Worm (Caenorhabditis elegans) whole organism, late embryonic: ENCODE measurements around the gene K09E2.3.

Experiments
- C08G9.2 ChIP-seq: sonication (generic microtip); optimal IDR thresholded peaks from 2 replicates; lab custom pipeline; 2016; ENCODE audit warnings: mild to moderate bottlenecking, missing genetic modification characterization, moderate library complexity, missing compliant biosample characterization
- C38D4.7 ChIP-seq: fragments of 200-800 bp; sonication (Bioruptor generic); optimal IDR thresholded peaks from 2 replicates; lab custom pipeline; 2018; ENCODE audit warnings: mild to moderate bottlenecking, missing genetic modification characterization, moderate library complexity, missing compliant biosample characterization
- T23F11.4 ChIP-seq: fragments of 200-800 bp; sonication (Bioruptor generic); optimal IDR thresholded peaks from 2 replicates; lab custom pipeline; 2018; ENCODE audit warnings: mild to moderate bottlenecking, missing genetic modification characterization, missing compliant biosample characterization
- ama-1 ChIP-seq: fragments of 150-350 bp; optimal IDR thresholded peaks from 2 replicates; lab custom pipeline; 2014
- ceh-14 ChIP-seq: sonication (generic microtip); optimal IDR thresholded peaks from 2 replicates; lab custom pipeline; 2016; ENCODE audit warnings: missing genotype, missing genetic modification characterization, missing compliant biosample characterization
- ceh-18 ChIP-seq: sonication (generic microtip); optimal IDR thresholded peaks from 2 replicates; lab custom pipeline; 2016; ENCODE audit warnings: missing genetic modification characterization, missing compliant biosample characterization
- ceh-19 ChIP-seq: fragments of 200-800 bp; sonication (Bioruptor generic); optimal IDR thresholded peaks from 2 replicates; lab custom pipeline; 2018; ENCODE audit warnings: mild to moderate bottlenecking, missing genetic modification characterization, missing compliant biosample characterization
- ceh-2 ChIP-seq: sonication (generic microtip); optimal IDR thresholded peaks from 2 replicates; lab custom pipeline; 2016; ENCODE audit warnings: missing genotype, missing genetic modification characterization, missing compliant biosample characterization
- ceh-22 ChIP-seq: sonication (generic microtip); optimal IDR thresholded peaks from 2 replicates; lab custom pipeline; 2017; ENCODE audit warnings: missing biosample characterization, missing genetic modification characterization
- ceh-45 ChIP-seq: fragments of 200-800 bp; sonication (Bioruptor generic); IDR thresholded peaks from 2 replicates; pipeline ENCODE4 v1.3.6; 2022; ENCODE audit warnings: missing genetic modification reagents, missing genetic modification characterization, missing compliant biosample characterization
- ceh-48 ChIP-seq: sonication (generic microtip); optimal IDR thresholded peaks from 2 replicates; lab custom pipeline; 2016; ENCODE audit warnings: missing genetic modification characterization, inconsistent platforms, missing compliant biosample characterization
- dve-1 ChIP-seq: sonication (generic microtip); optimal IDR thresholded peaks from 2 replicates; lab custom pipeline; 2017; ENCODE audit warnings: antibody characterized with exemption, mild to moderate bottlenecking, missing genetic modification characterization, missing compliant biosample characterization
- elt-2 ChIP-seq: sonication (generic microtip); optimal IDR thresholded peaks from 2 replicates; lab custom pipeline; 2016; ENCODE audit warnings: missing genetic modification reagents, missing genetic modification characterization, missing compliant biosample characterization
- elt-4 ChIP-seq: sonication (generic microtip); optimal IDR thresholded peaks from 2 replicates; lab custom pipeline; 2016; ENCODE audit warnings: missing genetic modification characterization, missing compliant biosample characterization
- ets-4 ChIP-seq: sonication (generic microtip); optimal IDR thresholded peaks from 2 replicates; lab custom pipeline; 2016; ENCODE audit warnings: missing genetic modification characterization, missing compliant biosample characterization
- eyg-1 ChIP-seq: sonication (generic microtip); optimal IDR thresholded peaks from 2 replicates; lab custom pipeline; 2016; ENCODE audit warnings: missing genotype, missing genetic modification characterization, missing compliant biosample characterization
- fax-1 ChIP-seq: sonication (generic microtip); optimal IDR thresholded peaks from 2 replicates; lab custom pipeline; 2016; ENCODE audit warnings: missing genotype, missing genetic modification characterization, missing compliant biosample characterization
- fkh-10 ChIP-seq: fragments of 150-350 bp; optimal IDR thresholded peaks from 2 replicates; lab custom pipeline; 2014; ENCODE audit warnings: missing biosample characterization, missing genetic modification reagents, missing genetic modification characterization
- fkh-6 ChIP-seq: sonication (generic microtip); optimal IDR thresholded peaks from 2 replicates; lab custom pipeline; 2016; ENCODE audit warnings: missing genetic modification characterization, missing compliant biosample characterization
- gmeb-2 ChIP-seq: sonication (generic microtip); optimal IDR thresholded peaks from 2 replicates; lab custom pipeline; 2016; ENCODE audit warnings: missing genetic modification characterization, inconsistent platforms, missing compliant biosample characterization
- hlh-13 ChIP-seq: fragments of 200-800 bp; sonication (Bioruptor generic); optimal IDR thresholded peaks from 2 replicates; lab custom pipeline; 2018; ENCODE audit warnings: mild to moderate bottlenecking, missing genetic modification characterization, missing compliant biosample characterization
- hlh-15 ChIP-seq: sonication (generic microtip); optimal IDR thresholded peaks from 2 replicates; lab custom pipeline; 2016; ENCODE audit warnings: missing genetic modification characterization, missing compliant biosample characterization
- hlh-30 ChIP-seq: sonication (generic microtip); optimal IDR thresholded peaks from 2 replicates; lab custom pipeline; 2017; ENCODE audit warnings: antibody characterized with exemption, missing genetic modification characterization, missing compliant biosample characterization; ENCODE audit not compliant: insufficient read depth
- hlh-6 ChIP-seq: sonication (generic microtip); optimal IDR thresholded peaks from 2 replicates; lab custom pipeline; 2016; ENCODE audit warnings: missing genotype, missing genetic modification characterization, missing compliant biosample characterization
- hlh-8 ChIP-seq: sonication (generic microtip); optimal IDR thresholded peaks from 2 replicates; lab custom pipeline; 2016; ENCODE audit warnings: missing genotype, missing genetic modification characterization, missing compliant biosample characterization
- lim-6 ChIP-seq: sonication (generic microtip); optimal IDR thresholded peaks from 2 replicates; lab custom pipeline; 2016; ENCODE audit warnings: missing genetic modification characterization, missing compliant biosample characterization
- madf-2 ChIP-seq: sonication (generic microtip); optimal IDR thresholded peaks from 2 replicates; lab custom pipeline; 2017; ENCODE audit warnings: missing genetic modification characterization, missing compliant biosample characterization
- mec-3 ChIP-seq: sonication (generic microtip); optimal IDR thresholded peaks from 2 replicates; lab custom pipeline; 2016; ENCODE audit warnings: borderline replicate concordance, missing genetic modification characterization, missing compliant biosample characterization
- nhr-11 ChIP-seq: fragments of 150-350 bp; optimal IDR thresholded peaks from 2 replicates; lab custom pipeline; 2014; ENCODE audit warnings: missing biosample characterization, missing genetic modification characterization
- nhr-232 ChIP-seq: sonication (generic microtip); optimal IDR thresholded peaks from 2 replicates; lab custom pipeline; 2016; ENCODE audit warnings: missing genetic modification characterization, missing compliant biosample characterization
- npax-4 ChIP-seq: sonication (generic microtip); optimal IDR thresholded peaks from 2 replicates; lab custom pipeline; 2016; ENCODE audit warnings: missing genetic modification characterization, missing compliant biosample characterization
- pag-3 ChIP-seq: sonication (generic microtip); optimal IDR thresholded peaks from 2 replicates; lab custom pipeline; 2016; ENCODE audit warnings: missing compliant biosample characterization, missing genetic modification characterization, borderline replicate concordance
- pat-9 ChIP-seq: fragments of 200-800 bp; sonication (Bioruptor generic); optimal IDR thresholded peaks from 2 replicates; lab custom pipeline; 2018; ENCODE audit warnings: mild to moderate bottlenecking, missing genetic modification characterization, moderate library complexity, missing compliant biosample characterization
- pax-1 ChIP-seq: fragments of 150-350 bp; optimal IDR thresholded peaks from 2 replicates; lab custom pipeline; 2014; ENCODE audit warnings: missing biosample characterization, missing genetic modification characterization
- pha-4 ChIP-seq: fragments of 150-350 bp; optimal IDR thresholded peaks from 2 replicates; lab custom pipeline; 2018; ENCODE audit warnings: missing biosample characterization, missing genetic modification reagents, missing genetic modification characterization
- pros-1 ChIP-seq: fragments of 150-350 bp; optimal IDR thresholded peaks from 2 replicates; lab custom pipeline; 2014; ENCODE audit warnings: missing biosample characterization, missing genetic modification reagents, missing genetic modification characterization
- ref-2 ChIP-seq: sonication (generic microtip); optimal IDR thresholded peaks from 2 replicates; lab custom pipeline; 2016; ENCODE audit warnings: missing genetic modification characterization, missing compliant biosample characterization
- sox-2 ChIP-seq: fragments of 200-800 bp; sonication (Bioruptor generic); IDR thresholded peaks from 2 replicates; pipeline ENCODE4 v1.3.6; 2022; ENCODE audit warnings: missing genetic modification reagents, missing genetic modification characterization, missing compliant biosample characterization
- sox-4 ChIP-seq: sonication (generic microtip); optimal IDR thresholded peaks from 2 replicates; lab custom pipeline; 2017; ENCODE audit warnings: mild to moderate bottlenecking, missing genetic modification characterization, inconsistent platforms, missing compliant biosample characterization
- syd-9 ChIP-seq: sonication (generic microtip); optimal IDR thresholded peaks from 2 replicates; lab custom pipeline; 2016; ENCODE audit warnings: mild to moderate bottlenecking, missing genetic modification characterization, moderate library complexity, missing compliant biosample characterization
- tbx-2 ChIP-seq: sonication (generic microtip); optimal IDR thresholded peaks from 2 replicates; lab custom pipeline; 2016; ENCODE audit warnings: missing genetic modification characterization, missing compliant biosample characterization
- tbx-7 ChIP-seq: sonication (generic microtip); optimal IDR thresholded peaks from 2 replicates; lab custom pipeline; 2016; ENCODE audit warnings: missing genotype, missing genetic modification characterization, missing compliant biosample characterization
- unc-3 ChIP-seq, 2 experiments: fragments of 200-800 bp in 1 of 2; sonication (Bioruptor generic) in 1 of 2; sonication (generic microtip) in 1 of 2; conservative IDR thresholded peaks in 1 of 2; optimal IDR thresholded peaks in 1 of 2; 2 replicates each; pipeline versions ENCODE4 v1.3.6 to Lab custom; 2016 to 2022; ENCODE audit warnings: missing compliant biosample characterization in 2 of 2, missing genetic modification characterization in 2 of 2, missing genetic modification reagents in 1 of 2
- unc-42 ChIP-seq: sonication (generic microtip); optimal IDR thresholded peaks from 2 replicates; lab custom pipeline; 2016; ENCODE audit warnings: missing genotype, missing genetic modification characterization, missing compliant biosample characterization
- unc-55 ChIP-seq: sonication (generic microtip); optimal IDR thresholded peaks from 2 replicates; lab custom pipeline; 2017; ENCODE audit warnings: missing biosample characterization, missing genetic modification reagents, missing genetic modification characterization
- zip-5 ChIP-seq: sonication (generic microtip); optimal IDR thresholded peaks from 2 replicates; lab custom pipeline; 2016; ENCODE audit warnings: missing genetic modification characterization, missing compliant biosample characterization

Gene K09E2.3

DNA sequence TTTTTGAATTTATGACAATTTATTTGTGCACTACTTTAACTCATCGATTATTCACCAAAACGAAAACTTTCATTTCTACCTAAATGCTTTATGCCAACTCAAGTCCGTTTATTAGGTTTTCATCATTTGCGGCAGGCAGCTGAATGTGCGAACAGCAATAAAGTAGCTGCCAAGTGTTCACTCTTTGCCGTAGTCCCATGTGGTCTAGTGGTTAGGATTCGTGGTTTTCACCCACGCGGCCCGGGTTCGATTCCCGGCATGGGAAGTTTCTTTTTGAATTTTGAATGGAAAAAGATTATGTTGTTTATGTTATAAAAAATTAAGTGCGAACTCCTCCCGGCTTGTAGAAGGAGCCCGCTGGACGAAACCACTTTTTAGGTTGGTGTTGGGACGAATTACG lies 26.6 kb upstream of the K09E2.3 start (continued):
- TF ChIP-seq fkh-10 (GFP tag; lab: Kevin White, UChicago) (no peak), pag-3 (tag; lab: Kevin White, UChicago) (no peak), ama-1 (lab: Kevin White, UChicago) (no peak), madf-2 (tag; lab: Kevin White, UChicago) (peak; percentile 24), nhr-11 (no peak), elt-2 (tag; lab: Kevin White, UChicago) (peak; percentile 78), npax-4 (tag; lab: Kevin White, UChicago) (peak; percentile 46), unc-55 (GFP tag; lab: Kevin White, UChicago) (no peak), ceh-22 (tag; lab: Kevin White, UChicago) (no peak), hlh-30 (peak; percentile 1), gmeb-2 (tag; lab: Kevin White, UChicago) (peak; percentile 53), ceh-2 (tag; lab: Kevin White, UChicago) (peak; percentile 34), elt-4 (tag; lab: Kevin White, UChicago) (no peak), ceh-45 (GFP tag; lab: Robert Waterston, UW) (no peak), C38D4.7 (GFP tag; lab: Kevin White, UChicago) (peak; percentile 64), pat-9 (peak; percentile 59), ceh-14 (no peak), ceh-19 (GFP tag; lab: Kevin White, UChicago) (peak; percentile 62), fax-1 (peak; percentile 59), ceh-18 (tag; lab: Kevin White, UChicago) (peak; percentile 29), ets-4 (tag; lab: Kevin White, UChicago) (no peak), mec-3 (tag; lab: Kevin White, UChicago) (no peak), fkh-6 (tag; lab: Kevin White, UChicago) (peak; percentile 13), unc-3 (GFP tag; conservative IDR thresholded peaks at IDR 0.05; lab: Robert Waterston, UW) (peak; percentile 79), unc-3 (tag; optimal IDR thresholded peaks at IDR 0.05; lab: Kevin White, UChicago) (peak; percentile 38), ceh-48 (tag; lab: Kevin White, UChicago) (peak; percentile 55), tbx-2 (tag; lab: Kevin White, UChicago) (peak; percentile 54), syd-9 (tag; lab: Kevin White, UChicago) (peak; percentile 37), eyg-1 (tag; lab: Kevin White, UChicago) (peak; percentile 82), dve-1 (tag; lab: Kevin White, UChicago) (peak; percentile 17), pros-1 (tag; lab: Kevin White, UChicago) (no peak), ref-2 (tag; lab: Kevin White, UChicago) (no peak), lim-6 (tag; lab: Kevin White, UChicago) (no peak), zip-5 (tag; lab: Kevin White, UChicago) (peak; percentile 45), hlh-6 (tag; lab: Kevin White, UChicago) (peak; percentile 77), unc-42 (tag; lab: Kevin White, UChicago) (peak; percentile 30), tbx-7 (no peak), T23F11.4 (GFP tag; lab: Kevin White, UChicago) (peak; percentile 10), sox-4 (tag; lab: Kevin White, UChicago) (peak; percentile 69), hlh-8 (tag; lab: Kevin White, UChicago) (no peak), C08G9.2 (peak; percentile 66), hlh-13 (peak; percentile 5)

DNA sequence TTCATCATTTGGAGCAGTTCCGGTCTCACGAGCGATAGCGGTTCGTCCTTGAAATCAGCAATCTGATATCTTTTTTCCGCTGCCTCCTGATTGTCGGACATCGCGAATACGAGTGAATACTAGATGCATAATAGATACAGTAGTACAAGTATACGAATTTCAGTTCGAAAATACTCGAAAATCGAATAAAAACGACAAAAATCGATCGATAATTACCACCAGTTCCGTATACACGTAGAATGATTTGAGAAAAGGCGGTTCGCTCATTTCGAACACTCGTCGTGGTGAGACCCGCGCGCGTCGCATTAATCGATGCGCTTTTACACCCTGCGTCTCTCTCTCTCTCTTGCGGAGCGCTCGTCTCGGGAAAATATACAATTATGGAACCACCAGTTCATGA lies 25.9 kb upstream of the K09E2.3 start, which contains the start of gene F12D9.2:
TSS of gene F12D9.2 (minus strand) at position 101 of the 400 bp plus-strand sequence.
- TF ChIP-seq nhr-232 (tag; lab: Kevin White, UChicago) (no peak), C08G9.2 (no peak), ceh-48 (tag; lab: Kevin White, UChicago) (no peak), mec-3 (tag; lab: Kevin White, UChicago) (no peak), zip-5 (tag; lab: Kevin White, UChicago) (no peak), unc-55 (GFP tag; lab: Kevin White, UChicago) (no peak), pha-4 (tag; lab: Kevin White, UChicago) (no peak), hlh-15 (no peak), ceh-14 (no peak), sox-2 (GFP tag; lab: Robert Waterston, UW) (no peak), hlh-6 (tag; lab: Kevin White, UChicago) (no peak), ceh-19 (GFP tag; lab: Kevin White, UChicago) (no peak), ceh-18 (tag; lab: Kevin White, UChicago) (no peak), pax-1 (no peak)
